Worm (Caenorhabditis elegans): ENCODE data around the gene W06G6.10.

Gene W06G6.10

ce11 chrV:16645201-16645940, 1.6 kb downstream of the W06G6.10 start, which contains the start of gene W06G6.17:
Gene W06G6.17 (minus strand): TSS chrV:16645251.
- no peak for TF ChIP-seq nhr-28 (tag; optimal IDR thresholded peaks at IDR 0.05)
- TF ChIP-seq ham-2 (GFP tag; optimal IDR thresholded peaks at IDR 0.05) = no peak
- TF ChIP-seq mls-2 (tag; optimal IDR thresholded peaks at IDR 0.05) = no peak
- no peak for TF ChIP-seq elt-1 (tag; optimal IDR thresholded peaks at IDR 0.05; ENCODE audit: borderline replicate concordance, insufficient read depth)
- TF ChIP-seq unc-120 (tag; optimal IDR thresholded peaks at IDR 0.05; ENCODE audit: poor library complexity, severe bottlenecking) = no peak
- TF ChIP-seq drap-1 (GFP tag; optimal IDR thresholded peaks at IDR 0.05) = no peak
- no peak for TF ChIP-seq sptf-1 (tag; optimal IDR thresholded peaks at IDR 0.05)
- TF ChIP-seq mab-5 (tag; optimal IDR thresholded peaks at IDR 0.05) = no peak
- TF ChIP-seq ceh-83 (GFP tag; optimal IDR thresholded peaks at IDR 0.05) = no peak
- no peak for TF ChIP-seq lsy-2 (tag; optimal IDR thresholded peaks at IDR 0.05)
- TF ChIP-seq tbx-8 (GFP tag; optimal IDR thresholded peaks at IDR 0.05) = no peak
- no peak for TF ChIP-seq lin-13 (tag; optimal IDR thresholded peaks at IDR 0.05)
- TF ChIP-seq unc-39 (tag; optimal IDR thresholded peaks at IDR 0.05) = no peak

- TF ChIP-seq tbx-8 (GFP tag; optimal IDR thresholded peaks at IDR 0.05) (no peak), mep-1 (tag; optimal IDR thresholded peaks at IDR 0.05) (no peak), ztf-11 (tag; optimal IDR thresholded peaks at IDR 0.05) (no peak), ceh-43 (GFP tag; optimal IDR thresholded peaks at IDR 0.05) (no peak), nhr-12 (tag; optimal IDR thresholded peaks at IDR 0.05) (no peak)
These were observed 3.4 kb downstream of the W06G6.10 start, which contains the start of gene srw-77 for ce11 chrV:16643558-16643957. Gene srw-77 (minus strand): TSS chrV:16643658.

ce11 chrV:16640366-16640765, 6.6 kb downstream of the W06G6.10 start:
- TF ChIP-seq blmp-1 (tag; optimal IDR thresholded peaks at IDR 0.05) = no peak
- TF ChIP-seq drap-1 (GFP tag; optimal IDR thresholded peaks at IDR 0.05) = no peak
- no peak for TF ChIP-seq nhr-76 (tag; optimal IDR thresholded peaks at IDR 0.05)
- TF ChIP-seq flh-1 (GFP tag; optimal IDR thresholded peaks at IDR 0.05) = no peak
- TF ChIP-seq ces-1 (GFP tag; optimal IDR thresholded peaks at IDR 0.05) = no peak
- no peak for TF ChIP-seq bed-3 (GFP tag; optimal IDR thresholded peaks at IDR 0.05)
- TF ChIP-seq elt-1 (tag; optimal IDR thresholded peaks at IDR 0.05; ENCODE audit: borderline replicate concordance, insufficient read depth) = no peak
- no peak for TF ChIP-seq ceh-43 (GFP tag; optimal IDR thresholded peaks at IDR 0.05)

- no peak for TF ChIP-seq ces-1 (GFP tag; optimal IDR thresholded peaks at IDR 0.05)
- no peak for TF ChIP-seq mls-2 (tag; optimal IDR thresholded peaks at IDR 0.05)
- TF ChIP-seq hlh-1 (tag; optimal IDR thresholded peaks at IDR 0.05) = no peak
- no peak for TF ChIP-seq ceh-39 (tag; optimal IDR thresholded peaks at IDR 0.05)
- TF ChIP-seq nhr-76 (tag; optimal IDR thresholded peaks at IDR 0.05) = no peak
- TF ChIP-seq ceh-43 (GFP tag; optimal IDR thresholded peaks at IDR 0.05) = no peak
- TF ChIP-seq flh-1 (GFP tag; optimal IDR thresholded peaks at IDR 0.05) = no peak
- TF ChIP-seq nhr-12 (tag; optimal IDR thresholded peaks at IDR 0.05) = no peak
- TF ChIP-seq ceh-83 (GFP tag; optimal IDR thresholded peaks at IDR 0.05) = no peak
- no peak for TF ChIP-seq unc-62 (GFP tag; optimal IDR thresholded peaks at IDR 0.05)
- TF ChIP-seq sem-2 (GFP tag; optimal IDR thresholded peaks at IDR 0.05) = no peak
- no peak for TF ChIP-seq unc-39 (tag; optimal IDR thresholded peaks at IDR 0.05)
- TF ChIP-seq unc-120 (tag; optimal IDR thresholded peaks at IDR 0.05; ENCODE audit: poor library complexity, severe bottlenecking) = no peak
- no peak for TF ChIP-seq ham-2 (GFP tag; optimal IDR thresholded peaks at IDR 0.05)
- no peak for TF ChIP-seq cnd-1 (tag; optimal IDR thresholded peaks at IDR 0.05)
- TF ChIP-seq lin-13 (tag; optimal IDR thresholded peaks at IDR 0.05) = no peak
These were observed 8.8 kb downstream of the W06G6.10 start, which contains the start of gene srw-76 for ce11 chrV:16638204-16638603. Gene srw-76 (minus strand): TSS chrV:16638304.

- TF ChIP-seq nhr-28 (tag; optimal IDR thresholded peaks at IDR 0.05) (no peak), snpc-4 (tag; optimal IDR thresholded peaks at IDR 0.05) (no peak), ceh-39 (tag; optimal IDR thresholded peaks at IDR 0.05) (no peak), cnd-1 (tag; optimal IDR thresholded peaks at IDR 0.05) (no peak), lin-32 (GFP tag; optimal IDR thresholded peaks at IDR 0.05) (no peak), nhr-2 (tag; optimal IDR thresholded peaks at IDR 0.05) (no peak), sem-2 (GFP tag; optimal IDR thresholded peaks at IDR 0.05) (no peak), elt-3 (tag; optimal IDR thresholded peaks at IDR 0.05) (no peak), bed-3 (GFP tag; optimal IDR thresholded peaks at IDR 0.05) (no peak), flh-1 (GFP tag; optimal IDR thresholded peaks at IDR 0.05) (no peak), ces-1 (GFP tag; optimal IDR thresholded peaks at IDR 0.05) (no peak), ham-2 (GFP tag; optimal IDR thresholded peaks at IDR 0.05) (no peak), drap-1 (GFP tag; optimal IDR thresholded peaks at IDR 0.05) (no peak), ceh-83 (GFP tag; optimal IDR thresholded peaks at IDR 0.05) (no peak), zip-8 (tag; optimal IDR thresholded peaks at IDR 0.05) (no peak), unc-120 (tag; optimal IDR thresholded peaks at IDR 0.05; ENCODE audit: poor library complexity, severe bottlenecking) (no peak), sptf-1 (tag; optimal IDR thresholded peaks at IDR 0.05) (no peak), unc-39 (tag; optimal IDR thresholded peaks at IDR 0.05) (no peak), mls-2 (tag; optimal IDR thresholded peaks at IDR 0.05) (no peak)
These were observed 11.1 kb downstream of the W06G6.10 start, which contains the start of gene mltn-11 for ce11 chrV:16635911-16636310. Gene mltn-11 (plus strand): TSS chrV:16636186.
